Fruit fly (Drosophila melanogaster) whole organism, embryonic: ENCODE measurements around the gene Polr1D.
A peak's percentile ranks its signal among the peaks of the same experiment; 100 is the strongest.

Experiments used
- Adf1 ChIP-seq: fragments of 200-800 bp; sonication (Bioruptor generic); IDR thresholded peaks from 2 replicates; pipeline ENCODE4 v1.3.6; 2022; ENCODE audit warnings: missing biosample characterization, missing genetic modification characterization
- Blimp-1 ChIP-seq: fragments of 200-800 bp; sonication (Bioruptor generic); optimal IDR thresholded peaks from 3 replicates; lab custom pipeline; 2018; ENCODE audit warnings: missing biosample characterization, missing genetic modification characterization, mild to moderate bottlenecking, moderate library complexity, missing genetic modification reagents
- CG11085 ChIP-seq: fragments of 200-800 bp; sonication (Bioruptor generic); IDR thresholded peaks from 2 replicates; pipeline ENCODE4 v1.3.6; 2022; ENCODE audit warnings: missing biosample characterization, missing genetic modification characterization
- CG11504 ChIP-seq: fragments of 200-800 bp; sonication (Bioruptor generic); optimal IDR thresholded peaks from 3 replicates; lab custom pipeline; 2019; ENCODE audit warnings: missing biosample characterization, mild to moderate bottlenecking, missing genetic modification characterization, moderate library complexity
- CG12155 ChIP-seq: fragments of 200-800 bp; sonication (Bioruptor generic); optimal IDR thresholded peaks from 3 replicates; lab custom pipeline; 2016; ENCODE audit warnings: missing biosample characterization, missing genetic modification characterization
- CG14441 ChIP-seq: fragments of 200-800 bp; sonication (Bioruptor generic); IDR thresholded peaks from 2 replicates; pipeline ENCODE4 v1.3.6; 2022; ENCODE audit warnings: missing biosample characterization, missing genetic modification characterization
- CG15269 ChIP-seq: fragments of 200-800 bp; sonication (Bioruptor generic); optimal IDR thresholded peaks from 2 replicates; lab custom pipeline; 2018; ENCODE audit warnings: missing biosample characterization, mild to moderate bottlenecking, missing genetic modification characterization, moderate library complexity
- CG1529 ChIP-seq: fragments of 200-800 bp; sonication (Bioruptor generic); optimal IDR thresholded peaks from 3 replicates; lab custom pipeline; 2018; ENCODE audit warnings: missing biosample characterization, missing genetic modification characterization
- CG17186 ChIP-seq: fragments of 200-800 bp; sonication (Bioruptor generic); optimal IDR thresholded peaks from 3 replicates; lab custom pipeline; 2017; ENCODE audit warnings: missing biosample characterization, missing genetic modification reagents, missing genetic modification characterization
- CG17568 ChIP-seq: fragments of 200-800 bp; sonication (Bioruptor generic); optimal IDR thresholded peaks from 2 replicates; lab custom pipeline; 2018; ENCODE audit warnings: missing biosample characterization, mild to moderate bottlenecking, missing genetic modification characterization, moderate library complexity
- CG17612 ChIP-seq: fragments of 200-800 bp; sonication (Bioruptor generic); IDR thresholded peaks from 2 replicates; pipeline ENCODE4 v1.3.6; 2022; ENCODE audit warnings: missing biosample characterization, missing genetic modification characterization
- CG18262 ChIP-seq: fragments of 200-800 bp; optimal IDR thresholded peaks from 3 replicates; lab custom pipeline; 2019; ENCODE audit warnings: missing biosample characterization, mild to moderate bottlenecking, missing genetic modification characterization, moderate library complexity
- CG2116 ChIP-seq: fragments of 200-800 bp; sonication (Bioruptor generic); optimal IDR thresholded peaks from 3 replicates; lab custom pipeline; 2018; ENCODE audit warnings: missing biosample characterization, mild to moderate bottlenecking, missing genetic modification characterization
- CG2199 ChIP-seq: fragments of 200-800 bp; sonication (Bioruptor generic); IDR thresholded peaks from 3 replicates; pipeline ENCODE4 v1.3.6; 2022; ENCODE audit warnings: missing biosample characterization, missing genetic modification characterization
- CG2678 ChIP-seq: fragments of 200-800 bp; sonication (Bioruptor generic); optimal IDR thresholded peaks from 3 replicates; lab custom pipeline; 2019; ENCODE audit warnings: missing biosample characterization, mild to moderate bottlenecking, missing genetic modification characterization, moderate library complexity
- CG2712 ChIP-seq: fragments of 200-800 bp; optimal IDR thresholded peaks from 3 replicates; lab custom pipeline; 2019; ENCODE audit warnings: missing biosample characterization, mild to moderate bottlenecking, missing genetic modification characterization, moderate library complexity
- CG4617 ChIP-seq: fragments of 200-800 bp; sonication (Bioruptor generic); optimal IDR thresholded peaks from 3 replicates; lab custom pipeline; 2016; ENCODE audit warnings: missing biosample characterization, missing genetic modification characterization, borderline replicate concordance
- CG4707 ChIP-seq: fragments of 200-800 bp; sonication (Bioruptor generic); optimal IDR thresholded peaks from 2 replicates; lab custom pipeline; 2018; ENCODE audit warnings: missing biosample characterization, mild to moderate bottlenecking, missing genetic modification characterization, moderate library complexity
- CG6683 ChIP-seq: fragments of 200-800 bp; sonication (Bioruptor generic); optimal IDR thresholded peaks from 2 replicates; lab custom pipeline; 2017; ENCODE audit warnings: missing biosample characterization, mild to moderate bottlenecking, missing genetic modification characterization, missing genetic modification reagents
- CG7357 ChIP-seq: fragments of 200-800 bp; sonication (Bioruptor generic); IDR thresholded peaks from 3 replicates; pipeline ENCODE4 v1.3.6; 2022; ENCODE audit warnings: missing biosample characterization, missing genetic modification characterization
- CG7987 ChIP-seq: fragments of 200-800 bp; sonication (Bioruptor generic); optimal IDR thresholded peaks from 2 replicates; lab custom pipeline; 2018; ENCODE audit warnings: missing biosample characterization, mild to moderate bottlenecking, missing genetic modification characterization, moderate library complexity
- CG8944 ChIP-seq: fragments of 200-800 bp; sonication (Bioruptor generic); optimal IDR thresholded peaks from 3 replicates; lab custom pipeline; 2016; ENCODE audit warnings: missing biosample characterization, missing genetic modification characterization
- Camta ChIP-seq: fragments of 200-800 bp; sonication (Bioruptor generic); optimal IDR thresholded peaks from 2 replicates; lab custom pipeline; 2016; ENCODE audit warnings: missing biosample characterization, missing genetic modification characterization
- D19A ChIP-seq: fragments of 200-800 bp; optimal IDR thresholded peaks from 3 replicates; lab custom pipeline; 2019; ENCODE audit warnings: missing biosample characterization, mild to moderate bottlenecking, missing genetic modification characterization, moderate library complexity
- E2f1 ChIP-seq: fragments of 200-800 bp; sonication (Bioruptor generic); IDR thresholded peaks from 2 replicates; pipeline ENCODE4 v1.3.6; 2022; ENCODE audit warnings: missing biosample characterization, missing genetic modification characterization
- Elba2 ChIP-seq: fragments of 200-800 bp; sonication (Bioruptor generic); optimal IDR thresholded peaks from 3 replicates; lab custom pipeline; 2016; ENCODE audit warnings: missing biosample characterization, missing genetic modification characterization
- HLH54F ChIP-seq: fragments of 200-800 bp; sonication (Bioruptor generic); optimal IDR thresholded peaks from 3 replicates; lab custom pipeline; 2016; ENCODE audit warnings: missing biosample characterization, missing genetic modification characterization
- Hmx ChIP-seq: fragments of 200-800 bp; sonication (Bioruptor generic); optimal IDR thresholded peaks from 2 replicates; lab custom pipeline; 2016; ENCODE audit warnings: missing biosample characterization, missing genetic modification characterization
- Meics ChIP-seq: fragments of 200-800 bp; sonication (Bioruptor generic); optimal IDR thresholded peaks from 2 replicates; lab custom pipeline; 2017; ENCODE audit warnings: missing biosample characterization, mild to moderate bottlenecking, missing genetic modification characterization
- Optix ChIP-seq: fragments of 200-800 bp; sonication (Bioruptor generic); IDR thresholded peaks from 3 replicates; pipeline ENCODE4 v1.3.6; 2022; ENCODE audit warnings: missing biosample characterization, missing genetic modification characterization
- Side ChIP-seq: fragments of 200-800 bp; sonication (Bioruptor generic); optimal IDR thresholded peaks from 2 replicates; lab custom pipeline; 2016; ENCODE audit warnings: missing biosample characterization, missing genetic modification characterization
- Sox100B ChIP-seq: fragments of 200-800 bp; sonication (Bioruptor generic); optimal IDR thresholded peaks from 3 replicates; lab custom pipeline; 2018; ENCODE audit warnings: missing biosample characterization, mild to moderate bottlenecking, missing genetic modification characterization
- Taf1 ChIP-seq: fragments of 200-800 bp; sonication (Bioruptor generic); IDR thresholded peaks from 2 replicates; pipeline ENCODE4 v1.3.6; 2022; ENCODE audit warnings: missing biosample characterization, missing genetic modification characterization
- Usf ChIP-seq: fragments of 200-800 bp; sonication (Bioruptor generic); optimal IDR thresholded peaks from 2 replicates; lab custom pipeline; 2017; ENCODE audit warnings: missing genotype, missing biosample characterization, missing genetic modification characterization
- ab ChIP-seq: fragments of 200-800 bp; sonication (Bioruptor generic); optimal IDR thresholded peaks from 2 replicates; lab custom pipeline; 2016; ENCODE audit warnings: missing biosample characterization, missing genetic modification characterization
- ato ChIP-seq: fragments of 200-800 bp; sonication (Bioruptor generic); IDR thresholded peaks from 2 replicates; pipeline ENCODE4 v1.3.6; 2022; ENCODE audit warnings: missing biosample characterization, missing genetic modification characterization; ENCODE audit not compliant: partially characterized antibody
- cad ChIP-seq: fragments of >200 bp; optimal IDR thresholded peaks from 2 replicates; lab custom pipeline; 2017; ENCODE audit warnings: missing biosample characterization, missing genetic modification characterization
- dmrt99B ChIP-seq: fragments of 200-800 bp; sonication (Bioruptor generic); optimal IDR thresholded peaks from 2 replicates; lab custom pipeline; 2018; ENCODE audit warnings: missing biosample characterization, mild to moderate bottlenecking, missing genetic modification characterization, moderate library complexity
- gsb ChIP-seq: fragments of 200-800 bp; sonication (Bioruptor generic); IDR thresholded peaks from 2 replicates; pipeline ENCODE4 v1.3.6; 2022; ENCODE audit warnings: missing biosample characterization, missing genetic modification characterization
- hkb ChIP-seq, 2 experiments: fragments of 200-800 bp in 1 of 2; fragments of >200 bp in 1 of 2; sonication (Bioruptor generic) in 1 of 2; IDR thresholded peaks in 1 of 2; optimal IDR thresholded peaks in 1 of 2; 2 replicates each; pipeline versions ENCODE4 v1.3.6 to Lab custom; 2017 to 2022; ENCODE audit warnings: missing biosample characterization in 1 of 2, missing genetic modification characterization in 1 of 2
- hth ChIP-seq: fragments of >200 bp; optimal IDR thresholded peaks from 2 replicates; lab custom pipeline; 2017; ENCODE audit warnings: inconsistent platforms
- jumu ChIP-seq: fragments of 200-800 bp; sonication (Bioruptor generic); optimal IDR thresholded peaks from 3 replicates; lab custom pipeline; 2016; ENCODE audit warnings: missing biosample characterization, missing genetic modification characterization
- kah ChIP-seq: fragments of 200-800 bp; sonication (Bioruptor generic); optimal IDR thresholded peaks from 2 replicates; lab custom pipeline; 2018; ENCODE audit warnings: missing biosample characterization, mild to moderate bottlenecking, missing genetic modification characterization
- klu ChIP-seq: fragments of 200-800 bp; sonication (Bioruptor generic); IDR thresholded peaks from 2 replicates; pipeline ENCODE4 v1.3.6; 2022; ENCODE audit warnings: missing biosample characterization, missing genetic modification characterization
- mld ChIP-seq: fragments of 200-800 bp; sonication (Bioruptor generic); IDR thresholded peaks from 3 replicates; pipeline ENCODE4 v1.3.6; 2022; ENCODE audit warnings: missing biosample characterization, missing genetic modification characterization; ENCODE audit not compliant: partially characterized antibody
- nom ChIP-seq: fragments of 200-800 bp; sonication (Bioruptor generic); optimal IDR thresholded peaks from 2 replicates; lab custom pipeline; 2017; ENCODE audit warnings: missing biosample characterization, missing genetic modification characterization, mild to moderate bottlenecking, moderate library complexity, missing genetic modification reagents
- pb ChIP-seq: fragments of 200-800 bp; sonication (Bioruptor generic); optimal IDR thresholded peaks from 3 replicates; lab custom pipeline; 2016; ENCODE audit warnings: missing biosample characterization, missing genetic modification characterization
- shn ChIP-seq: fragments of 200-800 bp; sonication (Bioruptor generic); optimal IDR thresholded peaks from 3 replicates; lab custom pipeline; 2016; ENCODE audit warnings: missing biosample characterization, missing genetic modification characterization
- sima ChIP-seq: fragments of 200-800 bp; sonication (Bioruptor generic); optimal IDR thresholded peaks from 2 replicates; lab custom pipeline; 2016; ENCODE audit warnings: missing biosample characterization, missing genetic modification characterization
- sqz ChIP-seq: fragments of 200-800 bp; sonication (Bioruptor generic); optimal IDR thresholded peaks from 3 replicates; lab custom pipeline; 2018; ENCODE audit warnings: missing biosample characterization, mild to moderate bottlenecking, missing genetic modification characterization
- unc-4 ChIP-seq: fragments of 200-800 bp; sonication (Bioruptor generic); IDR thresholded peaks from 2 replicates; pipeline ENCODE4 v1.3.6; 2022; ENCODE audit warnings: missing biosample characterization, missing genetic modification characterization; ENCODE audit not compliant: partially characterized antibody
- yki ChIP-seq: fragments of >200 bp; optimal IDR thresholded peaks from 3 replicates; lab custom pipeline; 2018

Gene Polr1D

dm6 chr2L:19165998-19166397 is 31.0 kb upstream of the Polr1D start (continued):
- TF ChIP-seq CG2116 (GFP tag; lab: Kevin White, UChicago) (no peak), Camta (GFP tag; lab: Kevin White, UChicago) (no peak), E2f1 (GFP tag; lab: Robert Waterston, UW) (no peak), pb (GFP tag; lab: Kevin White, UChicago) (no peak), Elba2 (GFP tag; lab: Kevin White, UChicago) (no peak), sqz (GFP tag; lab: Kevin White, UChicago) (peak; percentile 16), CG7357 (GFP tag; lab: Robert Waterston, UW) (no peak), CG4617 (GFP tag; lab: Kevin White, UChicago) (no peak), gsb (GFP tag; lab: Robert Waterston, UW) (no peak), CG12155 (no peak), yki (lab: Kevin White, UChicago) (no peak), CG17568 (GFP tag; lab: Kevin White, UChicago) (peak; percentile 74), shn (GFP tag; lab: Kevin White, UChicago) (no peak), CG2678 (tag; lab: Kevin White, UChicago) (no peak), Usf (GFP tag; lab: Kevin White, UChicago) (no peak), CG15269 (tag; lab: Kevin White, UChicago) (no peak), Meics (no peak), CG6683 (GFP tag; lab: Kevin White, UChicago) (no peak), unc-4 (GFP tag; lab: Robert Waterston, UW) (no peak), CG4707 (GFP tag; lab: Kevin White, UChicago) (no peak), CG1529 (no peak), kah (no peak), sima (no peak), Sox100B (GFP tag; lab: Kevin White, UChicago) (no peak), Hmx (GFP tag; lab: Kevin White, UChicago) (no peak), mld (GFP tag; lab: Robert Waterston, UW) (no peak), CG11085 (GFP tag; lab: Robert Waterston, UW) (no peak), CG8944 (GFP tag; lab: Kevin White, UChicago) (no peak), Side (no peak), CG11504 (tag; lab: Kevin White, UChicago) (no peak), CG14441 (GFP tag; lab: Robert Waterston, UW) (no peak), Blimp-1 (GFP tag; lab: Kevin White, UChicago) (no peak), hkb (optimal IDR thresholded peaks at IDR 0.05; lab: Kevin White, UChicago) (no peak), hkb (GFP tag; IDR thresholded peaks at IDR 0.05; lab: Robert Waterston, UW) (no peak), CG17612 (GFP tag; lab: Robert Waterston, UW) (peak; percentile 6; the same call in 1 of the 2 replicates), hth (lab: Kevin White, UChicago) (no peak), CG7987 (GFP tag; lab: Kevin White, UChicago) (no peak), HLH54F (GFP tag; lab: Kevin White, UChicago) (no peak), D19A (tag; lab: Kevin White, UChicago) (no peak), cad (GFP tag; lab: Kevin White, UChicago) (no peak), jumu (GFP tag; lab: Kevin White, UChicago) (no peak), dmrt99B (tag; lab: Kevin White, UChicago) (no peak), CG17186 (GFP tag; lab: Kevin White, UChicago) (no peak), CG18262 (no peak), CG2712 (tag; lab: Kevin White, UChicago) (no peak), klu (GFP tag; lab: Robert Waterston, UW) (peak; percentile 56; the same call in 1 of the 2 replicates), Taf1 (GFP tag; lab: Robert Waterston, UW) (no peak), Optix (GFP tag; lab: Robert Waterston, UW) (no peak), ato (GFP tag; lab: Robert Waterston, UW) (no peak), CG2199 (GFP tag; lab: Robert Waterston, UW) (peak; percentile 91), nom (GFP tag; lab: Kevin White, UChicago) (peak; percentile 21), ab (GFP tag; lab: Kevin White, UChicago) (no peak), Adf1 (GFP tag; lab: Robert Waterston, UW) (no peak)
